Fruit fly (Drosophila melanogaster): ENCODE results near the gene CG10165.

dm6 chr2L:19543010-19543564 is 13.0 kb upstream of the CG10165 start:
- no peak for TF ChIP-seq h (optimal IDR thresholded peaks at IDR 0.05)
- no peak for TF ChIP-seq psq (optimal IDR thresholded peaks at IDR 0.05)
- no peak for TF ChIP-seq insv (optimal IDR thresholded peaks at IDR 0.05)
- no peak for TF ChIP-seq Sin3A (optimal IDR thresholded peaks at IDR 0.05)

All from Kc167 (cell line).